Worm (Caenorhabditis elegans) whole organism, L2 larva: ENCODE results near the gene nhr-199.

Experiments
- C34F6.9 ChIP-seq: fragments of 150-350 bp; optimal IDR thresholded peaks from 2 replicates; lab custom pipeline; 2014; ENCODE audit warnings: missing biosample characterization, missing genetic modification characterization
- F13H6.1 ChIP-seq: sonication (generic microtip); optimal IDR thresholded peaks from 2 replicates; lab custom pipeline; 2016; ENCODE audit warnings: missing genetic modification characterization, missing compliant biosample characterization
- R02D3.7 ChIP-seq: fragments of 150-350 bp; optimal IDR thresholded peaks from 2 replicates; lab custom pipeline; 2014; ENCODE audit warnings: missing biosample characterization, missing genetic modification characterization
- Y55F3AM.14 ChIP-seq: fragments of 200-800 bp; sonication (Bioruptor generic); optimal IDR thresholded peaks from 2 replicates; lab custom pipeline; 2018; ENCODE audit warnings: mild to moderate bottlenecking, missing genetic modification characterization, missing compliant biosample characterization
- ZK546.5 ChIP-seq: sonication (generic microtip); optimal IDR thresholded peaks from 2 replicates; lab custom pipeline; 2017; ENCODE audit warnings: missing biosample characterization, missing genetic modification characterization
- alr-1 ChIP-seq: fragments of 150-350 bp; optimal IDR thresholded peaks from 2 replicates; lab custom pipeline; 2014; ENCODE audit warnings: missing biosample characterization, missing genetic modification characterization
- aly-2 ChIP-seq: fragments of 150-350 bp; optimal IDR thresholded peaks from 2 replicates; lab custom pipeline; 2014; ENCODE audit warnings: missing biosample characterization, missing genetic modification characterization
- ama-1 ChIP-seq: fragments of 150-350 bp; optimal IDR thresholded peaks from 2 replicates; lab custom pipeline; 2018; ENCODE audit warnings: inconsistent platforms
- blmp-1 ChIP-seq: sonication (generic microtip); optimal IDR thresholded peaks from 2 replicates; lab custom pipeline; 2017; ENCODE audit warnings: missing genetic modification characterization, mild to moderate bottlenecking, missing compliant biosample characterization, antibody characterized with exemption, moderate library complexity; ENCODE audit not compliant: insufficient read depth
- ceh-16 ChIP-seq: fragments of 150-350 bp; optimal IDR thresholded peaks from 2 replicates; lab custom pipeline; 2014; ENCODE audit warnings: missing biosample characterization, missing genetic modification characterization
- ceh-82 ChIP-seq: fragments of 150-350 bp; optimal IDR thresholded peaks from 2 replicates; lab custom pipeline; 2014; ENCODE audit warnings: missing biosample characterization, missing genetic modification characterization
- crh-2 ChIP-seq: sonication (generic microtip); optimal IDR thresholded peaks from 2 replicates; lab custom pipeline; 2017; ENCODE audit warnings: missing biosample characterization, missing genetic modification characterization
- egl-27 ChIP-seq: sonication (generic microtip); optimal IDR thresholded peaks from 3 replicates; lab custom pipeline; 2017; ENCODE audit warnings: missing biosample characterization, missing genetic modification reagents, missing genetic modification characterization
- elt-1 ChIP-seq: fragments of 150-350 bp; optimal IDR thresholded peaks from 2 replicates; lab custom pipeline; 2014; ENCODE audit warnings: missing biosample characterization, missing genetic modification characterization
- elt-3 ChIP-seq: sonication (generic microtip); optimal IDR thresholded peaks from 2 replicates; lab custom pipeline; 2017; ENCODE audit warnings: missing biosample characterization, missing genetic modification characterization
- fos-1 ChIP-seq: fragments of 150-350 bp; optimal IDR thresholded peaks from 2 replicates; lab custom pipeline; 2014; ENCODE audit warnings: missing biosample characterization, missing genetic modification characterization
- gmeb-1 ChIP-seq: fragments of 150-350 bp; optimal IDR thresholded peaks from 2 replicates; lab custom pipeline; 2014; ENCODE audit warnings: missing biosample characterization, missing genetic modification characterization
- lin-11 ChIP-seq: fragments of 150-350 bp; sonication (generic microtip); optimal IDR thresholded peaks from 2 replicates; lab custom pipeline; 2014; ENCODE audit warnings: missing biosample characterization, missing genetic modification characterization, inconsistent platforms, mixed read lengths
- lin-13 ChIP-seq: fragments of 150-350 bp; optimal IDR thresholded peaks from 2 replicates; lab custom pipeline; 2014; ENCODE audit warnings: missing biosample characterization, missing genetic modification reagents, missing genetic modification characterization
- lsy-2 ChIP-seq, 2 experiments: fragments of 150-350 bp in 1 of 2; sonication (generic microtip) in 1 of 2; optimal IDR thresholded peaks; 2 replicates each; lab custom pipeline; 2014 to 2017; ENCODE audit warnings: missing biosample characterization in 2 of 2, missing genetic modification characterization in 2 of 2
- mab-5 ChIP-seq: fragments of 150-350 bp; optimal IDR thresholded peaks from 2 replicates; lab custom pipeline; 2014; ENCODE audit warnings: missing biosample characterization, missing genetic modification characterization
- mbf-1 ChIP-seq: sonication (generic microtip); optimal IDR thresholded peaks from 2 replicates; lab custom pipeline; 2017; ENCODE audit warnings: missing biosample characterization, missing genetic modification characterization
- mdl-1 ChIP-seq, 2 experiments: fragments of 150-350 bp in 1 of 2; sonication (generic microtip) in 1 of 2; optimal IDR thresholded peaks; 2 replicates each; lab custom pipeline; 2017; ENCODE audit warnings: missing biosample characterization in 2 of 2, missing genetic modification characterization in 2 of 2
- nhr-10 ChIP-seq: sonication (generic microtip); optimal IDR thresholded peaks from 2 replicates; lab custom pipeline; 2017; ENCODE audit warnings: missing biosample characterization, missing genetic modification characterization
- nhr-11 ChIP-seq: fragments of 150-350 bp; optimal IDR thresholded peaks from 2 replicates; lab custom pipeline; 2014; ENCODE audit warnings: missing biosample characterization, missing genetic modification characterization
- nhr-12 ChIP-seq: fragments of 150-350 bp; optimal IDR thresholded peaks from 2 replicates; lab custom pipeline; 2014; ENCODE audit warnings: missing biosample characterization, missing genetic modification characterization
- nhr-129 ChIP-seq: fragments of 150-350 bp; optimal IDR thresholded peaks from 2 replicates; lab custom pipeline; 2014; ENCODE audit warnings: missing biosample characterization, missing genetic modification characterization
- nhr-23 ChIP-seq: fragments of 150-350 bp; optimal IDR thresholded peaks from 2 replicates; lab custom pipeline; 2014; ENCODE audit warnings: missing biosample characterization, missing genetic modification reagents, missing genetic modification characterization
- nhr-237 ChIP-seq: fragments of 150-350 bp; optimal IDR thresholded peaks from 2 replicates; lab custom pipeline; 2014; ENCODE audit warnings: missing biosample characterization, missing genetic modification characterization
- nhr-25 ChIP-seq: fragments of 150-350 bp; sonication (generic microtip); optimal IDR thresholded peaks from 3 replicates; lab custom pipeline; 2014; ENCODE audit warnings: missing biosample characterization, missing genetic modification characterization
- nhr-6 ChIP-seq: fragments of 150-350 bp; optimal IDR thresholded peaks from 2 replicates; lab custom pipeline; 2014; ENCODE audit warnings: missing biosample characterization, missing genetic modification characterization
- peb-1 ChIP-seq: fragments of 150-350 bp; optimal IDR thresholded peaks from 2 replicates; lab custom pipeline; 2014; ENCODE audit warnings: missing biosample characterization, missing genetic modification characterization
- sem-4 ChIP-seq: fragments of 150-350 bp; optimal IDR thresholded peaks from 2 replicates; lab custom pipeline; 2014; ENCODE audit warnings: missing biosample characterization, missing genetic modification reagents, missing genetic modification characterization
- skn-1 ChIP-seq: sonication (generic microtip); optimal IDR thresholded peaks from 2 replicates; lab custom pipeline; 2017; ENCODE audit warnings: missing biosample characterization, missing genetic modification characterization
- sma-3 ChIP-seq: sonication (generic microtip); optimal IDR thresholded peaks from 2 replicates; lab custom pipeline; 2016; ENCODE audit warnings: missing genetic modification reagents, missing genetic modification characterization, missing compliant biosample characterization
- sma-9 ChIP-seq, 2 experiments: fragments of 150-350 bp in 1 of 2; sonication (generic microtip) in 1 of 2; optimal IDR thresholded peaks; 2 replicates each; lab custom pipeline; 2014 to 2016; ENCODE audit warnings: missing genetic modification characterization in 2 of 2, mild to moderate bottlenecking in 1 of 2, missing biosample characterization in 1 of 2, missing compliant biosample characterization in 1 of 2, missing genetic modification reagents in 1 of 2, moderate library complexity in 1 of 2
- snpc-4 ChIP-seq: fragments of 150-350 bp; optimal IDR thresholded peaks from 2 replicates; lab custom pipeline; 2014; ENCODE audit warnings: missing biosample characterization, missing genetic modification characterization
- unc-39 ChIP-seq: fragments of 150-350 bp; optimal IDR thresholded peaks from 2 replicates; lab custom pipeline; 2014; ENCODE audit warnings: missing biosample characterization, missing genetic modification characterization
- unc-55 ChIP-seq: fragments of 150-350 bp; sonication (generic microtip); optimal IDR thresholded peaks from 3 replicates; lab custom pipeline; 2014; ENCODE audit warnings: missing biosample characterization, missing genetic modification reagents, missing genetic modification characterization
- zag-1 ChIP-seq: fragments of 150-350 bp; optimal IDR thresholded peaks from 2 replicates; lab custom pipeline; 2014; ENCODE audit warnings: missing biosample characterization, missing genetic modification characterization
- ztf-1 ChIP-seq: fragments of 200-800 bp; sonication (Bioruptor generic); conservative IDR thresholded peaks from 2 replicates; pipeline ENCODE4 v1.3.6; 2022; ENCODE audit warnings: missing genetic modification characterization, missing compliant biosample characterization
- ztf-11 ChIP-seq: sonication (generic microtip); optimal IDR thresholded peaks from 2 replicates; lab custom pipeline; 2017; ENCODE audit warnings: missing biosample characterization, missing genetic modification characterization
- ztf-4 ChIP-seq: fragments of 150-350 bp; optimal IDR thresholded peaks from 2 replicates; lab custom pipeline; 2014; ENCODE audit warnings: missing biosample characterization, missing genetic modification characterization

Gene nhr-199

DNA sequence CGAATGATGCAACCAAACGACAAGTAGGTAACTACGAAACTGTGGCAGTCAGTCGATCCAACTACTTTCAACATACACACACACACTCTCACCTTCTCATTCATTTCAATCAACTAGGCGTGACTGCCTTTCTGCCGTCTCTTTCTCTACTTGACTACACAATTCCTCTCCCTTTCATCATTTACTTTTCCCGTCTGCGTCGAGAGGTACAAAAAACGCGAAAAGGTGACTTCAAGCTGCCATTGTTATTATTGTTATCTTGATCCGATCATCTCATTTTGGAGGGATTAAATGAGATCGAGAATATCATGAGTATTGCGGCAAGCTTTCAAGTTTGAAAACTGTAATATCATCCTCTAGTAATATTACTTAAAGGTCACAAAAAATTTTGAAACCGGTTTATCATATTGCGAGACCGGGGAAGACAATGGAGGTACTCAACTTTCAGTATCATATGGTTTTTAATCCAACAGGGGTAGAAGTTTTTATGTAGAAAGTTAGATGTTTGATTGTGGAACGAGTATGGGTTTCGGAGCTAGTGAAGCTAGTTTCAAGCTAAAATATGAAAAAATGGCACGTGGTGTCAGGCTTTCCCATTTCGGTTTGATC is 35.5 kb downstream of the nhr-199 start:
- TF ChIP-seq gmeb-1 (peak; percentile 15), ama-1 (lab: Kevin White, UChicago) (peak; percentile 53), ceh-16 (tag; lab: Kevin White, UChicago) (peak; percentile 45), ZK546.5 (tag; lab: Kevin White, UChicago) (no peak), sem-4 (tag; lab: Kevin White, UChicago) (peak; percentile 54), sma-3 (GFP tag; lab: Kevin White, UChicago) (no peak), egl-27 (tag; lab: Kevin White, UChicago) (peak; percentile 5), unc-39 (tag; lab: Kevin White, UChicago) (no peak), mdl-1 (tag; optimal IDR thresholded peaks at IDR 0.05; lab: Kevin White, UChicago) (no peak), mab-5 (no peak), nhr-25 (tag; lab: Kevin White, UChicago) (peak; percentile 79), Y55F3AM.14 (GFP tag; lab: Kevin White, UChicago) (no peak), peb-1 (tag; lab: Kevin White, UChicago) (no peak), nhr-10 (tag; lab: Kevin White, UChicago) (no peak), elt-3 (no peak), blmp-1 (tag; lab: Kevin White, UChicago) (peak; percentile 80), nhr-129 (peak; percentile 93), ztf-4 (no peak), ceh-82 (no peak), sma-9 (GFP tag; optimal IDR thresholded peaks at IDR 0.05; lab: Kevin White, UChicago) (peak; percentile 53), sma-9 (tag; optimal IDR thresholded peaks at IDR 0.05; lab: Kevin White, UChicago) (no peak), elt-1 (peak; percentile 26), lin-11 (no peak), ztf-1 (GFP tag; lab: Robert Waterston, UW) (no peak), nhr-237 (no peak), snpc-4 (tag; lab: Kevin White, UChicago) (no peak), R02D3.7 (no peak), zag-1 (tag; lab: Kevin White, UChicago) (no peak), crh-2 (peak; percentile 47), C34F6.9 (tag; lab: Kevin White, UChicago) (peak; percentile 25), nhr-23 (tag; lab: Kevin White, UChicago) (no peak), alr-1 (tag; lab: Kevin White, UChicago) (no peak), nhr-12 (no peak), nhr-11 (tag; lab: Kevin White, UChicago) (no peak), lin-13 (GFP tag; lab: Kevin White, UChicago) (no peak), lsy-2 (tag; optimal IDR thresholded peaks at IDR 0.05; lab: Kevin White, UChicago) (peak in 1 of 2 experiments; percentile 33), skn-1 (no peak), F13H6.1 (tag; lab: Kevin White, UChicago) (peak; percentile 50), fos-1 (tag; lab: Kevin White, UChicago) (peak; percentile 59), unc-55 (GFP tag; lab: Kevin White, UChicago) (no peak), nhr-6 (tag; lab: Kevin White, UChicago) (peak; percentile 16), aly-2 (no peak), mbf-1 (tag; lab: Kevin White, UChicago) (no peak), ztf-11 (no peak)

DNA sequence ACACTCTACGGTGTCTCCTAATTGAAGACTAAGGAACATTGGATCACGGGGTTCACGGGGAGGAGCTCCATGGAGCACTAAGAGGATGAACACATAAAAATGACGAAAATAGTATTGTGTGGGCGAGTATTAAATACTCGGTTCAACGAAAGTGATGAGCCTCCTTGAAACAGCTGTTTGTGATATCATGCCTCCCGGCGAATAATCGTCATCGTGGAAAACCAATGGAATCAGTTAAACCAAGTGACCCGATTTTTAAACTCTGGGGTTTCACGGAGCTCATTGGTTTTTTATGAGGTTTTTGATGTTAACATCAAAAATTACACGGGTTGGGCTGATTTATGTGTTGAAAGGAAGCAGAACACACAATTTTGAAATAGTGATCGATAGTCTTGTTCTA is 38.1 kb downstream of the nhr-199 start:
- no peak for TF ChIP-seq peb-1 (tag; lab: Kevin White, UChicago)
- peak; percentile 0 for TF ChIP-seq nhr-129
- peak; percentile 9 for TF ChIP-seq sem-4 (tag; lab: Kevin White, UChicago)
- TF ChIP-seq sma-9 (GFP tag; optimal IDR thresholded peaks at IDR 0.05; lab: Kevin White, UChicago): peak; percentile 7
- no peak for TF ChIP-seq sma-9 (tag; optimal IDR thresholded peaks at IDR 0.05; lab: Kevin White, UChicago)
